Worm (Caenorhabditis elegans) whole organism, L4 larva: ENCODE results near the gene ttr-38.

Experiments used
- F10B5.3 ChIP-seq: sonication (generic microtip); optimal IDR thresholded peaks from 2 replicates; lab custom pipeline; 2016; ENCODE audit warnings: mild to moderate bottlenecking, missing genetic modification characterization, missing compliant biosample characterization
- ceh-28 ChIP-seq: fragments of 150-350 bp; optimal IDR thresholded peaks from 2 replicates; lab custom pipeline; 2014; ENCODE audit warnings: missing biosample characterization, missing genetic modification reagents, missing genetic modification characterization
- ceh-32 ChIP-seq: sonication (generic microtip); optimal IDR thresholded peaks from 2 replicates; lab custom pipeline; 2016; ENCODE audit warnings: mild to moderate bottlenecking, missing genetic modification characterization, missing compliant biosample characterization; ENCODE audit not compliant: poor library complexity
- fos-1 ChIP-seq: fragments of 150-350 bp; optimal IDR thresholded peaks from 2 replicates; lab custom pipeline; 2014; ENCODE audit warnings: missing biosample characterization, missing genetic modification characterization
- lin-15B ChIP-seq: fragments of 150-350 bp; sonication (generic microtip); optimal IDR thresholded peaks from 3 replicates; lab custom pipeline; 2014; ENCODE audit warnings: missing biosample characterization, missing genetic modification characterization
- mdl-1 ChIP-seq, 2 experiments: fragments of 150-350 bp in 1 of 2; sonication (generic microtip) in 1 of 2; optimal IDR thresholded peaks; 2 replicates each; lab custom pipeline; 2014 to 2017; ENCODE audit warnings: missing biosample characterization in 2 of 2, missing genetic modification characterization in 2 of 2

DNA sequence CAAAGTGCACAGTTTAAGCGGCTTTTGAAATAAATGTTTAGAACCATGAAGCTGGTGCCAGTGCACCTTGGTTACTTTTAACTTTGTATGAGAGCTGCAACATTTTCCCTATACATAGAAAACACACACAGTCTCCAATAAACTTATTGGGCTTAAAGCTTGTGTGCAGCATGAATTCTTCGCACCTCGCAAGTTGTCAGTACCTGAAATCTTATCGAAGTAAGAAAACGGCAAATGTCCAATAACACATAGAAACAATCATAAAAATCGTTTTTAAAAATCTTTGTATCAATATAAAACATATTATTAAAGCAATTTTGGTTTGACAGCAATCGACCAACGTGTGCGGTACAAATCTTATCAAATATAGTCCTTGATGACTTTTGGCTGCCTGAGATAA, 45.9 kb downstream of the ttr-38 start:
- no peak for TF ChIP-seq lin-15B (tag; lab: Kevin White, UChicago)
- TF ChIP-seq fos-1 (tag; lab: Kevin White, UChicago) = no peak
- TF ChIP-seq mdl-1 (tag; optimal IDR thresholded peaks at IDR 0.05; lab: Kevin White, UChicago) = no peak
- TF ChIP-seq ceh-28 (tag; lab: Kevin White, UChicago) = no peak
- TF ChIP-seq F10B5.3 (tag; lab: Kevin White, UChicago) = peak; percentile 22
- TF ChIP-seq ceh-32 = no peak
